Worm (Caenorhabditis elegans) whole organism, midembryonic: Measurements from ENCODE around the gene col-176.

Experiments used
- T22C8.4 ChIP-seq: fragments of 200-800 bp; sonication (Bioruptor generic); IDR thresholded peaks from 2 replicates; pipeline ENCODE4 v1.3.6; 2022; ENCODE audit warnings: missing genetic modification characterization, missing compliant biosample characterization
- cog-1 ChIP-seq: sonication (generic microtip); optimal IDR thresholded peaks from 2 replicates; lab custom pipeline; 2016; ENCODE audit warnings: missing genetic modification characterization, missing compliant biosample characterization
- flt-1 ChIP-seq: fragments of 200-800 bp; sonication (Bioruptor generic); IDR thresholded peaks from 2 replicates; pipeline ENCODE4 v1.3.6; 2022; ENCODE audit warnings: missing genetic modification characterization, missing compliant biosample characterization
- klf-2 ChIP-seq: fragments of 200-800 bp; sonication (Bioruptor generic); conservative IDR thresholded peaks from 2 replicates; pipeline ENCODE4 v1.3.6; 2022; ENCODE audit warnings: missing genetic modification reagents, missing genetic modification characterization, missing compliant biosample characterization
- med-1 ChIP-seq: sonication (generic microtip); optimal IDR thresholded peaks from 2 replicates; lab custom pipeline; 2017; ENCODE audit warnings: missing genetic modification characterization, mild to moderate bottlenecking, missing compliant biosample characterization, antibody characterized with exemption, missing genetic modification reagents; ENCODE audit not compliant: insufficient read depth
- ref-1 ChIP-seq: fragments of 200-800 bp; sonication (Bioruptor generic); conservative IDR thresholded peaks from 2 replicates; pipeline ENCODE4 v1.3.6; 2022; ENCODE audit warnings: missing genetic modification reagents, missing genetic modification characterization, missing compliant biosample characterization
- tab-1 ChIP-seq: fragments of 200-800 bp; sonication (Bioruptor generic); IDR thresholded peaks from 2 replicates; pipeline ENCODE4 v1.3.6; 2022; ENCODE audit warnings: missing genetic modification characterization, missing compliant biosample characterization
- ztf-23 ChIP-seq: fragments of 200-800 bp; sonication (Bioruptor generic); IDR thresholded peaks from 2 replicates; pipeline ENCODE4 v1.3.6; 2022; ENCODE audit warnings: missing genetic modification reagents, missing genetic modification characterization, missing compliant biosample characterization
- ztf-29 ChIP-seq: fragments of 200-800 bp; sonication (Bioruptor generic); IDR thresholded peaks from 2 replicates; pipeline ENCODE4 v1.3.6; 2022; ENCODE audit warnings: missing genetic modification reagents, missing genetic modification characterization, missing compliant biosample characterization

The col-176 gene

DNA sequence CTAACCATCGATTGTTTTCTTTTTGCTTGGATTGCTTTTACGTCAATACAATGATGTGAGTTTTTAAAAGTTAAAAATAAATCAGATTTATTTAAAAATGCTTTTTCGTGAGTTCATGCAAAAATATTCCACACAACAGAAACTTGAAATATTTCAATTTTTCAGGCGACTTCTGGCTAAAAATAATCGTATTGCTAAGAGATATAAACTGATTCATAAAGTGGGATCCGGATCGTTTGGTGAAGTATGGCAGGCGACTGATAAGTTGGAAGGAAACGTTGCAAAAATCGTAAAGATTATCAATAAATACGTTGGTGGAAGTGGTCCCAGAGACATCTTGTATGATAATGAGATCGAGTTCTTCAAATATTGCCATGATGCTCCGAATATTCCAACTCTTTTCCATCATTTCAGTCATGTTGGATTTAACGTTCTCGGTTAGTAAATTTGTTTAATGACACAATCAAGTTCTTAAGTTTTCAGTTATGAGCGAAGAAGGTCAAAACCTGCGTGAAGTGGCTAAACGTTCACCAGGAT lies 16.9 kb upstream of the col-176 start, which contains the start of gene ZC373.3:
ZC373.3 (plus strand) TSS at position 51 of the 537 bp plus-strand sequence.
- TF ChIP-seq cog-1 (no peak), tab-1 (GFP tag; lab: Robert Waterston, UW) (no peak), ref-1 (GFP tag; lab: Robert Waterston, UW) (no peak), ztf-23 (GFP tag; lab: Robert Waterston, UW) (no peak), klf-2 (GFP tag; lab: Robert Waterston, UW) (no peak)

ce11 chrX:10068468-10068867 lies 8.9 kb upstream of the col-176 start:
- TF ChIP-seq tab-1 (GFP tag; lab: Robert Waterston, UW) (no peak), med-1 (GFP tag; lab: Kevin White, UChicago) (no peak), flt-1 (GFP tag; lab: Robert Waterston, UW) (no peak), T22C8.4 (no peak), ref-1 (GFP tag; lab: Robert Waterston, UW) (no peak), ztf-23 (GFP tag; lab: Robert Waterston, UW) (no peak), klf-2 (GFP tag; lab: Robert Waterston, UW) (no peak), ztf-29 (GFP tag; lab: Robert Waterston, UW) (no peak), cog-1 (no peak)

DNA sequence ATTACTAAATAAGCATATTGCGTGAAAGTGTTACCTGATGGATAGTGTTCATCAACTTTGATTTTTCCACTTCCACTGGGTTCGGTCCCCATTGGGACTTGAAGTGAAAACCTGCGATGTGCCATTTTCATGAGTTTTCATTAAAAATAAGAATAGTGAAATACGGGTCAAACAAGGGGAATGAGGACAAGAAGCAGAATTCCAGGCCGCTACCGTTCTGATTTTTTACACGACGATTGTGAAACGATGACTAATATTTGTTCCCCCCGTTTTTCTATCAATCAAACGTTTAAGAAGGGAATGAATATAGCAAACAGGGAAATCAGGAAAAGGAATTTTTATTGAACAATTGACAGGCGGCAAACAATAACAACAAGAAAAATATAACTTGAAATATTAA lies 7.7 kb upstream of the col-176 start, which contains the start of gene mlck-1:
mlck-1 (minus strand) TSS at position 101 of the 400 bp plus-strand sequence.
- no peak for TF ChIP-seq T22C8.4
- TF ChIP-seq tab-1 (GFP tag; lab: Robert Waterston, UW): no peak
- no peak for TF ChIP-seq cog-1
- no peak for TF ChIP-seq ztf-29 (GFP tag; lab: Robert Waterston, UW)
- TF ChIP-seq ref-1 (GFP tag; lab: Robert Waterston, UW): no peak
- TF ChIP-seq med-1 (GFP tag; lab: Kevin White, UChicago): no peak
- TF ChIP-seq flt-1 (GFP tag; lab: Robert Waterston, UW): no peak
- no peak for TF ChIP-seq ztf-23 (GFP tag; lab: Robert Waterston, UW)
- TF ChIP-seq klf-2 (GFP tag; lab: Robert Waterston, UW): no peak

DNA sequence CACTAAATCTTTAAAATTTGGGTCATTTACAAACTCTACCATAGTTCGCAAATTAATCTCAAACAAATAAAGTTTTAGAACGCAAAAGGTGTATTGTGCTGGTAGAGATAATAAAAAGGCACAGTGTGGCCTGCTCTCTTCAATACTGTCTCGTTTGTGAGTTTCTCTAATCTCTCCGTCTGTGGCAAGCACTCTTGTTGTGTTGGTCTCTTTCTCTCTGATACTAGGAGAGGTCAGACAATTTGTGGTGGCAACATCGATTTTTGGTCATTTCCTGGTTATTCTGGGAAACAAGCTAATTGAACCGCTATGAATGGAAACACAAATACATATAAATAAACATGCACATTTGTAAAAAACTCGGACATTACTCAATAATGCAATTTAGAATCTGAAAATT lies 3.2 kb upstream of the col-176 start, which contains the start of gene ZC373.5:
ZC373.5 (minus strand) TSS at position 159 of the 400 bp plus-strand sequence.
- TF ChIP-seq tab-1 (GFP tag; lab: Robert Waterston, UW): no peak
- TF ChIP-seq cog-1: no peak
- TF ChIP-seq ref-1 (GFP tag; lab: Robert Waterston, UW): no peak
- TF ChIP-seq ztf-23 (GFP tag; lab: Robert Waterston, UW): no peak
- TF ChIP-seq T22C8.4: no peak
- no peak for TF ChIP-seq klf-2 (GFP tag; lab: Robert Waterston, UW)
- TF ChIP-seq ztf-29 (GFP tag; lab: Robert Waterston, UW): no peak
- TF ChIP-seq med-1 (GFP tag; lab: Kevin White, UChicago): no peak
- TF ChIP-seq flt-1 (GFP tag; lab: Robert Waterston, UW): no peak

- TF ChIP-seq med-1 (GFP tag; lab: Kevin White, UChicago): no peak
- TF ChIP-seq ztf-29 (GFP tag; lab: Robert Waterston, UW): no peak
Observed at ce11 chrX:10074988-10075387, 2.4 kb upstream of the col-176 start, which contains the start of gene dao-4. Gene dao-4 (plus strand): TSS chrX:10075288.

- TF ChIP-seq klf-2 (GFP tag; lab: Robert Waterston, UW) (no peak), ref-1 (GFP tag; lab: Robert Waterston, UW) (no peak), ztf-23 (GFP tag; lab: Robert Waterston, UW) (no peak), tab-1 (GFP tag; lab: Robert Waterston, UW) (no peak), ztf-29 (GFP tag; lab: Robert Waterston, UW) (no peak), T22C8.4 (no peak), cog-1 (no peak), med-1 (GFP tag; lab: Kevin White, UChicago) (no peak), flt-1 (GFP tag; lab: Robert Waterston, UW) (no peak)
Observed at ce11 chrX:10076334-10076733, 1.1 kb upstream of the col-176 start.

DNA sequence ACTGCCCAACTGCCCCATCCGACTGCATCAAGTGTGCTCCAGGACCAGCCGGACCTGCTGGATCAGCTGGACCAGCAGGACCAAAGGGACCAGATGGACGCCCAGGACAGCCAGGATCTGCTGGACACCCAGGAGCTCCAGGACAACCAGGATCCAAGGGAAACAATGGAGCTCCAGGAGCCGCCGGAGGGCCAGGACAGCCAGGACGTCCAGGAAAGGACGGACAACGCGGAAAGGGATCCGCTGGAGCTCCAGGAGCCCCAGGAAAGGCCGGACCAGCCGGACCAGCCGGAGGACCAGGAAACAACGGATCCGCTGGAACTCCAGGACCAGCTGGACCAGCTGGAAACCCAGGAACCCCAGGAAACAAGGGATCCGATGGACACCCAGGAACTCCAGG lies 692 bp downstream of the col-176 start:
- no peak for TF ChIP-seq cog-1
- TF ChIP-seq ztf-23 (GFP tag; lab: Robert Waterston, UW): peak; percentile 38; the same call in 1 of the 2 replicates

DNA sequence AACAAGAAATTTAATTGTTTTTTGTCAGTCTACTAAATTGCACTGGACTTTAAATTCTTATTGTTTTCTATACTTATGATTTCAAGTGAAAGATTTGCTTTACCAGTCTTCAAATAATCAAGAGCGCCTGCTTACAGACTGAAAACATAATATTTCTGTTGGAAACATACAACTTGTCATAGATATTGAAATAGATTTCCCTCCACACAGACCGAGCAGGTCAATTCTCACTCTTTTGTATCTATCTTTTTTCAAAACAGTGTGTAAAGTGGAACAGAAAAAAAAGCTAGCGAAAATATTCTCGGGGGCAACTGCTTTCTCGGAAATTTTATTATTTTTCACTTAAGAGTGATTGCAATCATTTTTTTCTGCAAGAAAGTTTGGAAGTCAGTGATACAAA lies 1.2 kb downstream of the col-176 start:
- TF ChIP-seq tab-1 (GFP tag; lab: Robert Waterston, UW) (no peak), ztf-29 (GFP tag; lab: Robert Waterston, UW) (no peak), ref-1 (GFP tag; lab: Robert Waterston, UW) (no peak), ztf-23 (GFP tag; lab: Robert Waterston, UW) (no peak), T22C8.4 (no peak), flt-1 (GFP tag; lab: Robert Waterston, UW) (no peak), med-1 (GFP tag; lab: Kevin White, UChicago) (no peak), cog-1 (no peak), klf-2 (GFP tag; lab: Robert Waterston, UW) (no peak)

ce11 chrX:10079230-10079629 lies 1.8 kb downstream of the col-176 start:
- TF ChIP-seq ztf-23 (GFP tag; lab: Robert Waterston, UW): no peak
- TF ChIP-seq klf-2 (GFP tag; lab: Robert Waterston, UW): no peak
- TF ChIP-seq flt-1 (GFP tag; lab: Robert Waterston, UW): no peak
- no peak for TF ChIP-seq ref-1 (GFP tag; lab: Robert Waterston, UW)
- no peak for TF ChIP-seq ztf-29 (GFP tag; lab: Robert Waterston, UW)
- TF ChIP-seq T22C8.4: no peak
- TF ChIP-seq cog-1: no peak
- TF ChIP-seq tab-1 (GFP tag; lab: Robert Waterston, UW): no peak
- TF ChIP-seq med-1 (GFP tag; lab: Kevin White, UChicago): no peak

ce11 chrX:10081077-10081476 lies 3.7 kb downstream of the col-176 start:
- TF ChIP-seq flt-1 (GFP tag; lab: Robert Waterston, UW) (no peak), ref-1 (GFP tag; lab: Robert Waterston, UW) (no peak), med-1 (GFP tag; lab: Kevin White, UChicago) (no peak), cog-1 (no peak), klf-2 (GFP tag; lab: Robert Waterston, UW) (no peak), ztf-29 (GFP tag; lab: Robert Waterston, UW) (no peak), tab-1 (GFP tag; lab: Robert Waterston, UW) (no peak), ztf-23 (GFP tag; lab: Robert Waterston, UW) (no peak), T22C8.4 (no peak)
